Worm (Caenorhabditis elegans) whole organism, early embryonic: ENCODE measurements around the gene nspa-8.

Source experiments
- ets-7 ChIP-seq: sonication (generic microtip); optimal IDR thresholded peaks from 2 replicates; lab custom pipeline; 2016; ENCODE audit warnings: missing genotype, missing genetic modification characterization, missing compliant biosample characterization
- flt-1 ChIP-seq: fragments of 200-800 bp; sonication (Bioruptor generic); IDR thresholded peaks from 2 replicates; pipeline ENCODE4 v1.3.6; 2022; ENCODE audit warnings: missing genetic modification characterization, missing compliant biosample characterization

DNA sequence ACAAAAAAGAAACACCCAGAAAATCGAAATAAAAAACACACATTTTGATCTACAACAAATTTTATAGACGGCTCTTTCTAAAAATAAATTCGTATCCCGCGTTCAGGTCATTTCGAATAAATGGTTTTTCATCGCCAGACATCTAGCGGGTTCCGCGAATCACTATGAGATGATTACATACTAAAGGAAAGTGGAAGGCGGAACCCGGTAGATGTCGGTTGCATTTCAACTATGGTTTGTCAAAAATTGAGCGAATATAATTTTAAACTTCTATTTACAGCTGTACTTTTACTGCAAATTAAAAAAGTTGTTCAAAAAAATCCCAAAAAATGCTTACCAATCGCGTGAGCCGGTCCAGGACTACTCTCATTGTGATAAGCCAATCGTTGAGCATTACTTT lies 29.0 kb downstream of the nspa-8 start:
- no peak for TF ChIP-seq flt-1
- no peak for TF ChIP-seq ets-7 (tag; lab: Kevin White, UChicago)
